Fruit fly (Drosophila melanogaster): ENCODE results near the gene CG14085.
A peak's percentile ranks its signal among the peaks of the same experiment; 100 is the strongest.

The CG14085 gene

DNA sequence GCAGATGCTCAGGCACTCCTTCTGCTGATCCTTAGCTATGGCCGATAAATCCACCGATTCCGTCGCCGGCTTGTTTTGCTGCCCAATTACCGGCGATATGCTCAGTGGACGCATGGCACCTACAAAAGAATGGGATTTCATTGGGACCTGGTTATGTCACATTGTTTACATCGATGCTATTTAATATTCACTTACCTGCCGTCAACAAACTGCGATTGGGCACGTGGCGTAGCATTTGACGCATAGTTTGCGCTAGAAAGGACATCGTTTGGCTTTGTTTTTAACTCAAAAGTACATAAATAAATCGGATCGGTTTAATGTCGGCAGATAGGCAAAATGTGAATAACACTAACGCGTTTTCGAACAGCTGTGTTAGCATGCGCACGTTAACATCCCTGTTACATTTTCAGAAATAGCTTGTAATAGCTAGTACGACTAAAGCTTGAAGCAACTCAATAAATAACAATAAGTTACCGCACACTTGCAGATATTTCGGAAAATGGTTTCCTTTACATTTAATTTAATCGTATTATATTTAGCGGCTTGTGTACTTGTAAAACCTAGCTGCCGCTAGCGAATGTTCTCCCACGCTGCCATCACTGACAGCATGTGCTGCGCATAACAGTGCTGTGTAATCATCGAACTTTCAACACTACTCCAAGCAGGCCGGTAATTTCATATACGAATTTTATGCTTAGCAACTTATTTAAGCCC, 14.3 kb upstream of the CG14085 start, which contains the start of the genes mRpL21 and rept (continued):
- TF ChIP-seq Hr78 (GFP tag; optimal IDR thresholded peaks at IDR 0.05) (no peak), sage (GFP tag; optimal IDR thresholded peaks at IDR 0.05) (no peak), woc (GFP tag; optimal IDR thresholded peaks at IDR 0.05) (peak; percentile 90), fru (GFP tag; optimal IDR thresholded peaks at IDR 0.05) (peak; percentile 66), usp (GFP tag; optimal IDR thresholded peaks at IDR 0.05) (no peak), Dfd (GFP tag; optimal IDR thresholded peaks at IDR 0.05) (no peak), Dif (GFP tag; optimal IDR thresholded peaks at IDR 0.05; ENCODE audit: partially characterized antibody) (no peak)

DNA sequence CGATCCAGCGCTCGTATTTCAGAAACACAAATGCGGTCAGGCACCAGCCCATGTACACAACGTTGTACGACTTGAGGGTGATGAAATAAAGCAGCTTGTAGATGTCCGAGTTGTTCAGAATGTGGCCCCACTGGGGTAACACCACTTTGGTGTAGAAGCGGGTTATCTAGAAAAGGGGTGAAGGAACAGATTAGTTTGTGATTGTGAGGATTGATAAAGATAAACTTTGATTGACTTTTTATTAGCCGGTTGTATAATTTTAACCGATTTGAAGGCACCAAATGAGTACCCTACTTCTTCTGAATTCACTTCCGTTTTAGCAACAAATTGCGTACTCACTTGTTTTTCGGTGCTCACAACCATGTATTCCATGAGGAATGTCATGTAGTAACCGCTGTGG, 11.0 kb upstream of the CG14085 start:
- no peak for TF ChIP-seq dl (GFP tag; optimal IDR thresholded peaks at IDR 0.05; ENCODE audit: insufficient read depth in 1 of 2, partially characterized antibody in 2 of 2)
- no peak for TF ChIP-seq Hnf4 (GFP tag; optimal IDR thresholded peaks at IDR 0.05)
- no peak for TF ChIP-seq foxo (GFP tag; optimal IDR thresholded peaks at IDR 0.05)
- no peak for TF ChIP-seq Hr83 (GFP tag; optimal IDR thresholded peaks at IDR 0.05; ENCODE audit: poor library complexity, severe bottlenecking)
- TF ChIP-seq pan (optimal IDR thresholded peaks at IDR 0.05) = no peak
- TF ChIP-seq HLH106 (tag; optimal IDR thresholded peaks at IDR 0.05) = no peak
- no peak for TF ChIP-seq ey (GFP tag; optimal IDR thresholded peaks at IDR 0.05)

DNA sequence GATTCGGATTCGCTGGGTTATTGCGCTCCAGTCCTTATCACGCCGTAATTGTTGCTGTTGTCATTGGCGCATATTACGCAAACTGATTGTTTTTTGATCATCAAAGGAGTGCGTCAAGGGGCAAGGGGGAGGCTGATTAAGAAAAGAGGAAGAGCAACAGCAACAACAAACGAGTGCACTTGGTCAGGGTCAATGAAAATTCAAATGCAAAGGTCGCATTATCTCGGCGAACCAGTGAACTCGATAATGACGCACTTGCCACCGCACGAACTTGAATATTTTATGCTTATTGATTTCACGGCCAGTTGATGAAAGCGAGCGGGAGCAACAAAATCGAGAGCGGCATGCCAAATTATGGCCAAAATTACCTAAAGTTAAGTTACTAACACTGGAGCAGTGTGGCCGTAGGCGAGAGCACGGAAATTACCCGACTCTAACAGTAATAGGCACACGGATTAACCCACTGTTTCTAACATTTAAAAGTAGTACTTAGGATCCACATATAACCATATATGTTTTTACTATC, 8.8 kb upstream of the CG14085 start, which contains the start of gene nes:
Gene nes, minus strand, starts transcription at position 402 of the 526 bp plus-strand sequence.
- TF ChIP-seq Jra (GFP tag; optimal IDR thresholded peaks at IDR 0.05) (no peak), HLH106 (tag; optimal IDR thresholded peaks at IDR 0.05) (peak; percentile 18), Rel (GFP tag; optimal IDR thresholded peaks at IDR 0.05) (no peak), Rel (tag; optimal IDR thresholded peaks at IDR 0.05) (peak; percentile 19), h (GFP tag; optimal IDR thresholded peaks at IDR 0.05) (peak; percentile 11), woc (GFP tag; optimal IDR thresholded peaks at IDR 0.05) (peak; percentile 61), rgr (GFP tag; optimal IDR thresholded peaks at IDR 0.05) (peak; percentile 29), psq (GFP tag; optimal IDR thresholded peaks at IDR 0.05) (no peak), Hnf4 (GFP tag; optimal IDR thresholded peaks at IDR 0.05) (peak; percentile 35), fru (GFP tag; optimal IDR thresholded peaks at IDR 0.05) (peak; percentile 68)

DNA sequence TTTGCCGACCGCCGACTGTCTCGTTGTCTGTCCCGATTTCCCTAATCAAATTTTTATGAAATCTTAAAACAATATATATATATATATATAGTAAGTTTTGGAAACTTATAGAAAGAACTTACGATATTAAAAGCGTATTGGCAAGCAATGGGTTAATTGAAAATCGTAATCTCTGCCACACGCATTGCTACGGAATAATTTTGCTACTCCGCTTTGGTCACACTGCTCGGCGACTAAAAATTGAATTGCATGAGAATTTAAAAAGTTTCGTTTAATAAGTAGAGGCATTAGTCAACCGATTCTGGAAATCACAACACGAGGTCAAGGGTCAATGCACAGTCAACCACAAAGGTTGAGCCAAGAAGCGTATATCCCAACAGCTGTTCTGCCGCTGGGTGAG, 7.9 kb upstream of the CG14085 start, which contains the start of gene Bet1:
Gene Bet1, plus strand, starts transcription at position 182 of the 400 bp plus-strand sequence.
- no peak for TF ChIP-seq CG9705 (GFP tag; optimal IDR thresholded peaks at IDR 0.05)
- TF ChIP-seq woc (GFP tag; optimal IDR thresholded peaks at IDR 0.05) = peak; percentile 20
- TF ChIP-seq Myc (optimal IDR thresholded peaks at IDR 0.05) = peak; percentile 40
- TF ChIP-seq HLH106 (tag; optimal IDR thresholded peaks at IDR 0.05) = peak; percentile 22

DNA sequence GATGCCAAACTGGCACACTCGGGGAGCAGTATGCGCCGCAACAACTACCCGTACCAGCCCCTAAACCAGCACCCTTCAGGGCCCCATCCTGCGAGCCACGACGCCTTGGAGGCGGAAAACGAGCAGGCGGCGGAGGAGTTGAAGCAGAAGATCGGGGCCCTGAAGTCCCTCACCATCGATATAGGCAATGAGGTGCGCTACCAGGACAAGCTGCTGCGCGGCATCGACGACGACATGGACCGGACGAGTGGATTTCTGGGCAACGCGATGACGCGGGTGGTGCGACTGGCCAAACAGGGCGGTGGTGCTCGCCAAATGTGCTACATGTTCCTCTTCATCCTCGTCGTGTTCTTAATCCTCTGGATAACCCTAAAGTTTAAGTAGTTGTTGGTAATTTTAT, 7.4 kb upstream of the CG14085 start:
- TF ChIP-seq CG32264 (GFP tag; optimal IDR thresholded peaks at IDR 0.05) (no peak), dl (GFP tag; optimal IDR thresholded peaks at IDR 0.05; ENCODE audit: insufficient read depth in 1 of 2, partially characterized antibody in 2 of 2) (no peak), Dfd (GFP tag; optimal IDR thresholded peaks at IDR 0.05) (no peak), GATAd (GFP tag; optimal IDR thresholded peaks at IDR 0.05) (no peak), Vsx2 (GFP tag; optimal IDR thresholded peaks at IDR 0.05; ENCODE audit: partially characterized antibody) (no peak), Rel (GFP tag; optimal IDR thresholded peaks at IDR 0.05) (no peak), Rel (tag; optimal IDR thresholded peaks at IDR 0.05) (no peak), sage (GFP tag; optimal IDR thresholded peaks at IDR 0.05) (no peak), foxo (GFP tag; optimal IDR thresholded peaks at IDR 0.05) (no peak), Hr78 (GFP tag; optimal IDR thresholded peaks at IDR 0.05) (no peak), Hr83 (GFP tag; optimal IDR thresholded peaks at IDR 0.05; ENCODE audit: poor library complexity, severe bottlenecking) (no peak), psq (GFP tag; optimal IDR thresholded peaks at IDR 0.05) (no peak), sv (GFP tag; optimal IDR thresholded peaks at IDR 0.05) (no peak), br (GFP tag; optimal IDR thresholded peaks at IDR 0.05) (no peak), dmrt93B (GFP tag; optimal IDR thresholded peaks at IDR 0.05) (no peak), jim (GFP tag; optimal IDR thresholded peaks at IDR 0.05) (no peak)

Measured in whole organism, wandering third instar larva.